Worm (Caenorhabditis elegans) whole organism, L1 larva: Measurements from ENCODE around the gene ZK813.3.

Experiments used
- ceh-82 ChIP-seq, 3 experiments: fragments of 150-350 bp in 1 of 3; sonication (generic microtip) in 2 of 3; optimal IDR thresholded peaks; 2 replicates each; lab custom pipeline; 2014 to 2017; ENCODE audit warnings: missing biosample characterization in 3 of 3, missing genetic modification characterization in 3 of 3
- dpl-1 ChIP-seq, 3 experiments: fragments of 150-350 bp in 2 of 3; sonication (generic microtip) in 1 of 3; optimal IDR thresholded peaks; 2 replicates each; lab custom pipeline; 2014 to 2017; ENCODE audit warnings: missing biosample characterization in 3 of 3, missing genetic modification characterization in 3 of 3, missing genetic modification reagents in 3 of 3
- elt-2 ChIP-seq: sonication (generic microtip); optimal IDR thresholded peaks from 2 replicates; lab custom pipeline; 2016; ENCODE audit warnings: missing genetic modification characterization, mild to moderate bottlenecking, inconsistent platforms, missing compliant biosample characterization, missing genetic modification reagents
- lin-13 ChIP-seq: fragments of 150-350 bp; optimal IDR thresholded peaks from 2 replicates; lab custom pipeline; 2014; ENCODE audit warnings: missing biosample characterization, missing genetic modification reagents, missing genetic modification characterization
- lir-3 ChIP-seq: sonication (generic microtip); optimal IDR thresholded peaks from 2 replicates; lab custom pipeline; 2016; ENCODE audit warnings: mild to moderate bottlenecking, missing genetic modification characterization, moderate library complexity, missing compliant biosample characterization; ENCODE audit not compliant: poor library complexity
- lsy-2 ChIP-seq, 2 experiments: fragments of 150-350 bp; optimal IDR thresholded peaks; 2 replicates each; lab custom pipeline; 2014; ENCODE audit warnings: missing biosample characterization in 2 of 2, missing genetic modification characterization in 2 of 2
- skn-1 ChIP-seq: fragments of 150-350 bp; optimal IDR thresholded peaks from 2 replicates; lab custom pipeline; 2014; ENCODE audit warnings: missing biosample characterization, missing genetic modification characterization

ce11 chrX:3488993-3489392 is 47.4 kb downstream of the ZK813.3 start, which contains the start of gene C12D12.3:
- TF ChIP-seq elt-2 (tag; lab: Kevin White, UChicago) (no peak), dpl-1 (GFP tag; optimal IDR thresholded peaks at IDR 0.05; lab: Kevin White, UChicago) (no peak), lir-3 (no peak), ceh-82 (tag; optimal IDR thresholded peaks at IDR 0.05; lab: Kevin White, UChicago) (no peak), lsy-2 (tag; optimal IDR thresholded peaks at IDR 0.05; lab: Kevin White, UChicago) (no peak), lin-13 (GFP tag; lab: Kevin White, UChicago) (no peak), skn-1 (tag; lab: Kevin White, UChicago) (no peak)
